Worm (Caenorhabditis elegans) whole organism, late embryonic: ENCODE data around the gene T21B10.4.
A peak's percentile ranks its signal among the peaks of the same experiment; 100 is the strongest.

Experiments used
- C08G9.2 ChIP-seq: sonication (generic microtip); optimal IDR thresholded peaks from 2 replicates; lab custom pipeline; 2016; ENCODE audit warnings: mild to moderate bottlenecking, missing genetic modification characterization, moderate library complexity, missing compliant biosample characterization
- C38D4.7 ChIP-seq: fragments of 200-800 bp; sonication (Bioruptor generic); optimal IDR thresholded peaks from 2 replicates; lab custom pipeline; 2018; ENCODE audit warnings: mild to moderate bottlenecking, missing genetic modification characterization, moderate library complexity, missing compliant biosample characterization
- K09A11.1 ChIP-seq: sonication (generic microtip); optimal IDR thresholded peaks from 2 replicates; lab custom pipeline; 2017; ENCODE audit warnings: antibody characterized with exemption, mild to moderate bottlenecking, missing genetic modification characterization, missing compliant biosample characterization; ENCODE audit not compliant: insufficient read depth
- Y22D7AL.16 ChIP-seq: sonication (generic microtip); optimal IDR thresholded peaks from 2 replicates; lab custom pipeline; 2016; ENCODE audit warnings: missing genetic modification characterization, missing compliant biosample characterization
- ahr-1 ChIP-seq: sonication (generic microtip); optimal IDR thresholded peaks from 2 replicates; lab custom pipeline; 2016; ENCODE audit warnings: missing genetic modification characterization, missing compliant biosample characterization
- ama-1 ChIP-seq: fragments of 150-350 bp; optimal IDR thresholded peaks from 2 replicates; lab custom pipeline; 2014
- ceh-14 ChIP-seq: sonication (generic microtip); optimal IDR thresholded peaks from 2 replicates; lab custom pipeline; 2016; ENCODE audit warnings: missing genotype, missing genetic modification characterization, missing compliant biosample characterization
- ceh-18 ChIP-seq: sonication (generic microtip); optimal IDR thresholded peaks from 2 replicates; lab custom pipeline; 2016; ENCODE audit warnings: missing genetic modification characterization, missing compliant biosample characterization
- ceh-19 ChIP-seq: fragments of 200-800 bp; sonication (Bioruptor generic); optimal IDR thresholded peaks from 2 replicates; lab custom pipeline; 2018; ENCODE audit warnings: mild to moderate bottlenecking, missing genetic modification characterization, missing compliant biosample characterization
- ceh-2 ChIP-seq: sonication (generic microtip); optimal IDR thresholded peaks from 2 replicates; lab custom pipeline; 2016; ENCODE audit warnings: missing genotype, missing genetic modification characterization, missing compliant biosample characterization
- ceh-24 ChIP-seq: sonication (generic microtip); optimal IDR thresholded peaks from 2 replicates; lab custom pipeline; 2016; ENCODE audit warnings: mild to moderate bottlenecking, missing genetic modification characterization, missing compliant biosample characterization
- ceh-30 ChIP-seq: fragments of 150-350 bp; optimal IDR thresholded peaks from 2 replicates; lab custom pipeline; 2014; ENCODE audit warnings: missing biosample characterization, missing genetic modification characterization
- ceh-31 ChIP-seq: sonication (generic microtip); optimal IDR thresholded peaks from 2 replicates; lab custom pipeline; 2016; ENCODE audit warnings: missing genetic modification characterization, missing compliant biosample characterization
- ceh-34 ChIP-seq: sonication (generic microtip); optimal IDR thresholded peaks from 2 replicates; lab custom pipeline; 2016; ENCODE audit warnings: mild to moderate bottlenecking, missing genetic modification characterization, missing compliant biosample characterization
- ceh-45 ChIP-seq: fragments of 200-800 bp; sonication (Bioruptor generic); IDR thresholded peaks from 2 replicates; pipeline ENCODE4 v1.3.6; 2022; ENCODE audit warnings: missing genetic modification reagents, missing genetic modification characterization, missing compliant biosample characterization
- ceh-48 ChIP-seq: sonication (generic microtip); optimal IDR thresholded peaks from 2 replicates; lab custom pipeline; 2016; ENCODE audit warnings: missing genetic modification characterization, inconsistent platforms, missing compliant biosample characterization
- ceh-6 ChIP-seq: fragments of 200-800 bp; sonication (Bioruptor generic); optimal IDR thresholded peaks from 2 replicates; lab custom pipeline; 2018; ENCODE audit warnings: mild to moderate bottlenecking, missing genetic modification characterization, missing compliant biosample characterization
- che-1 ChIP-seq: sonication (generic microtip); optimal IDR thresholded peaks from 2 replicates; lab custom pipeline; 2016; ENCODE audit warnings: mild to moderate bottlenecking, missing genetic modification characterization, missing compliant biosample characterization
- dmd-4 ChIP-seq: sonication (generic microtip); optimal IDR thresholded peaks from 2 replicates; lab custom pipeline; 2016; ENCODE audit warnings: borderline replicate concordance, missing genetic modification characterization, missing compliant biosample characterization
- dve-1 ChIP-seq: sonication (generic microtip); optimal IDR thresholded peaks from 2 replicates; lab custom pipeline; 2017; ENCODE audit warnings: antibody characterized with exemption, mild to moderate bottlenecking, missing genetic modification characterization, missing compliant biosample characterization
- ets-4 ChIP-seq: sonication (generic microtip); optimal IDR thresholded peaks from 2 replicates; lab custom pipeline; 2016; ENCODE audit warnings: missing genetic modification characterization, missing compliant biosample characterization
- fkh-10 ChIP-seq: fragments of 150-350 bp; optimal IDR thresholded peaks from 2 replicates; lab custom pipeline; 2014; ENCODE audit warnings: missing biosample characterization, missing genetic modification reagents, missing genetic modification characterization
- lim-6 ChIP-seq: sonication (generic microtip); optimal IDR thresholded peaks from 2 replicates; lab custom pipeline; 2016; ENCODE audit warnings: missing genetic modification characterization, missing compliant biosample characterization
- lin-11 ChIP-seq: fragments of 200-800 bp; sonication (Bioruptor generic); optimal IDR thresholded peaks from 2 replicates; lab custom pipeline; 2018; ENCODE audit warnings: mild to moderate bottlenecking, missing genetic modification characterization, missing compliant biosample characterization
- madf-2 ChIP-seq: sonication (generic microtip); optimal IDR thresholded peaks from 2 replicates; lab custom pipeline; 2017; ENCODE audit warnings: missing genetic modification characterization, missing compliant biosample characterization
- mec-3 ChIP-seq: sonication (generic microtip); optimal IDR thresholded peaks from 2 replicates; lab custom pipeline; 2016; ENCODE audit warnings: borderline replicate concordance, missing genetic modification characterization, missing compliant biosample characterization
- nfya-1 ChIP-seq: sonication (generic microtip); optimal IDR thresholded peaks from 2 replicates; lab custom pipeline; 2017; ENCODE audit warnings: missing genetic modification characterization, mild to moderate bottlenecking, missing compliant biosample characterization, antibody characterized with exemption, moderate library complexity
- nhr-232 ChIP-seq: sonication (generic microtip); optimal IDR thresholded peaks from 2 replicates; lab custom pipeline; 2016; ENCODE audit warnings: missing genetic modification characterization, missing compliant biosample characterization
- odd-2 ChIP-seq: sonication (generic microtip); optimal IDR thresholded peaks from 2 replicates; lab custom pipeline; 2017; ENCODE audit warnings: antibody characterized with exemption, mild to moderate bottlenecking, missing genetic modification characterization, missing compliant biosample characterization
- pag-3 ChIP-seq: sonication (generic microtip); optimal IDR thresholded peaks from 2 replicates; lab custom pipeline; 2016; ENCODE audit warnings: missing compliant biosample characterization, missing genetic modification characterization, borderline replicate concordance
- pat-9 ChIP-seq: fragments of 200-800 bp; sonication (Bioruptor generic); optimal IDR thresholded peaks from 2 replicates; lab custom pipeline; 2018; ENCODE audit warnings: mild to moderate bottlenecking, missing genetic modification characterization, moderate library complexity, missing compliant biosample characterization
- pros-1 ChIP-seq: fragments of 150-350 bp; optimal IDR thresholded peaks from 2 replicates; lab custom pipeline; 2014; ENCODE audit warnings: missing biosample characterization, missing genetic modification reagents, missing genetic modification characterization
- ref-2 ChIP-seq: sonication (generic microtip); optimal IDR thresholded peaks from 2 replicates; lab custom pipeline; 2016; ENCODE audit warnings: missing genetic modification characterization, missing compliant biosample characterization
- sox-4 ChIP-seq: sonication (generic microtip); optimal IDR thresholded peaks from 2 replicates; lab custom pipeline; 2017; ENCODE audit warnings: mild to moderate bottlenecking, missing genetic modification characterization, inconsistent platforms, missing compliant biosample characterization
- syd-9 ChIP-seq: sonication (generic microtip); optimal IDR thresholded peaks from 2 replicates; lab custom pipeline; 2016; ENCODE audit warnings: mild to moderate bottlenecking, missing genetic modification characterization, moderate library complexity, missing compliant biosample characterization
- tbx-2 ChIP-seq: sonication (generic microtip); optimal IDR thresholded peaks from 2 replicates; lab custom pipeline; 2016; ENCODE audit warnings: missing genetic modification characterization, missing compliant biosample characterization
- tbx-7 ChIP-seq: sonication (generic microtip); optimal IDR thresholded peaks from 2 replicates; lab custom pipeline; 2016; ENCODE audit warnings: missing genotype, missing genetic modification characterization, missing compliant biosample characterization
- ttx-3 ChIP-seq: sonication (generic microtip); optimal IDR thresholded peaks from 2 replicates; lab custom pipeline; 2016; ENCODE audit warnings: missing genetic modification reagents, missing genetic modification characterization, missing compliant biosample characterization
- unc-3 ChIP-seq, 2 experiments: fragments of 200-800 bp in 1 of 2; sonication (Bioruptor generic) in 1 of 2; sonication (generic microtip) in 1 of 2; conservative IDR thresholded peaks in 1 of 2; optimal IDR thresholded peaks in 1 of 2; 2 replicates each; pipeline versions ENCODE4 v1.3.6 to Lab custom; 2016 to 2022; ENCODE audit warnings: missing compliant biosample characterization in 2 of 2, missing genetic modification characterization in 2 of 2, missing genetic modification reagents in 1 of 2
- unc-42 ChIP-seq: sonication (generic microtip); optimal IDR thresholded peaks from 2 replicates; lab custom pipeline; 2016; ENCODE audit warnings: missing genotype, missing genetic modification characterization, missing compliant biosample characterization
- unc-55 ChIP-seq: sonication (generic microtip); optimal IDR thresholded peaks from 2 replicates; lab custom pipeline; 2017; ENCODE audit warnings: missing biosample characterization, missing genetic modification reagents, missing genetic modification characterization
- unc-86 ChIP-seq: sonication (generic microtip); optimal IDR thresholded peaks from 2 replicates; lab custom pipeline; 2016; ENCODE audit warnings: missing genetic modification characterization, missing compliant biosample characterization
- zip-5 ChIP-seq: sonication (generic microtip); optimal IDR thresholded peaks from 2 replicates; lab custom pipeline; 2016; ENCODE audit warnings: missing genetic modification characterization, missing compliant biosample characterization
- ztf-16 ChIP-seq: sonication (generic microtip); optimal IDR thresholded peaks from 2 replicates; lab custom pipeline; 2017; ENCODE audit warnings: missing genetic modification characterization, missing compliant biosample characterization

Gene T21B10.4

DNA sequence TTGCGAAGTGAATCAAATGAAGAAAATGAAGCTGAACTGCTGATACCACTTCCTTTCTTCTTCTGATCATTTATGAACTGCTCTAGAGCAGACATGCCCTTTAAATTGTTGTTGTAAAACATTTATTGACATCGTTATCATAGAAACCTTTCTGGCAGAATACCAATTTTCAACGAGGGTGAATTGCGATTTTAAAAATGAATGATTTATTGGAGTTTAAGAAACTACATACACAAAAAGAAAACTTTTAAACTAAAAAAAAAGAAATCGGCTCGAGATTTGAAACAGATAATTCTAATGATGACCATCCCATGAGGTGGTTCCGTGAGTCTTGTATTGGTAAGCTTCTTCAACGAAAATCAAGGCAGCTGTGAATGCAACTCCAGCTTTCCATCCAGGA, 23.4 kb downstream of the T21B10.4 start, which contains the start of gene sftd-3:
sftd-3 (minus strand) TSS at position 101 of the 400 bp plus-strand sequence.
- TF ChIP-seq dve-1 (tag; lab: Kevin White, UChicago) (no peak), ahr-1 (tag; lab: Kevin White, UChicago) (no peak), ceh-19 (GFP tag; lab: Kevin White, UChicago) (no peak), C08G9.2 (tag; lab: Kevin White, UChicago) (no peak), pag-3 (tag; lab: Kevin White, UChicago) (no peak), sox-4 (tag; lab: Kevin White, UChicago) (no peak), ceh-24 (no peak), ceh-31 (no peak), ceh-48 (no peak), dmd-4 (no peak), ceh-34 (no peak), madf-2 (tag; lab: Kevin White, UChicago) (no peak)

DNA sequence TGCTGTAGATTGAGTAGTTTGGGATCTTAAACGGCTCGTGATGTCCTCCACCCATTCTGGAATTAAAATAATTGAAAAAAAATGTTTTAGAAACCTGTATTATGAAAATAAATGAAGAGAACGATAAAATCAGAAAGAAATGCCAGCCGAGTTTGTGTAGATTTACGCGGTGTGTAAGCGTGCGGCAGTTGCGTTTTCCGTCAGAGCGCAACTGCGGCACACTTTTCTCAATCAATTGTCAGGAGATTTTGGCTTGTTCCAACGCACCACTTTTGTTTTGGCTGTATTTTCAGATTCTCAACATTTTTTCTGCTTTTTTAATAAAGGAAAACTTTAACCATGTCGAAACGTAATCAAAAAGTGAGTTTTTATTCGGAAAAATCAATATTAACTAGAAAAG, 24.1 kb downstream of the T21B10.4 start, which contains the start of the genes ndub-3 and C18E9.2:
ndub-3 (minus strand) TSS at position 56 of the 400 bp plus-strand sequence.
C18E9.2 (plus strand) TSS at position 172 of the 400 bp plus-strand sequence.
- TF ChIP-seq ttx-3 (tag; lab: Kevin White, UChicago) (peak; percentile 14), fkh-10 (GFP tag; lab: Kevin White, UChicago) (no peak)
- TF ChIP-seq, all 69 proteins: peak for 1

DNA sequence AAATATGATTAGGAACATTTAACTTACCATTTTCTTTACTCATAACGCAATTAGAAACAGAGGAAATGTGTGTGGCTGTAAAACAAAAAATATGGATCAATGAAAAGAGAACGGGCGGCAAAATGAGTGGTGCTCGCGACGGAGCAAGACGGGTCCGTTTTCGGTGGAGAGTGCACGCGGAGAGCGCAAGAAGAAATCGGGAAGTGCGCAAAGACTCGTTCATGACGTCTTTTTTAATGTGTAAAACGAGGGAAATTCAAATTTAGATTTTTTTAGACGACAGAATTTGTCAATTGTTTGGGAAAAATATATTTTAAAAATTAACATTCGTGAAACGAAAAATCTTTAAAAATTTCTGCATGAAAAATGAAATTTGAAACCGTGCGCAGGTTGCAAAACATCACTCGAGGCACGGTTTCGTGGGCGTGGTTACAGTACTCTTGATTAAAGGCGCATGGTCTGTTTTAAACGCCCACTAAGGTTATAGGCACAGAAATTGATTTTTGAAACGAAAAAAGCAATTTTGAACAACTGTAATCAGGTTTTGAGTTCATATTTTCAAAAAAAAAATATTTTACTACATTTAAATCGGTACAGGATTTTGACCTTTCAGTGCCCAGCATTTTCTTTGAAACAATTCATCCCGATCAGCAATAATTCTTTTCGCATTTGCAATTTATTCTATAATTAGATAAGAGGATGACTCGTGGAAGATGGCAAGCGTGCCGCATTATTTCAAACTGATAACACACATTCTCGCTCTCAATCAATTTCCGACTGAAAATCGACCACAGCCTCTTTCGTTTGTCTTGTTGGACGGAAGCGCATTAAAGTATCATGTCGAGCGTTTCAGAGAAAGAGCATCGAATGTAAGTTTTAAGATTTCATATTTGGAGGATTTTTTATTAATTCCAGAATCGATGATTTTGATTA, 28.8 kb downstream of the T21B10.4 start, which contains the start of the genes szy-20 and C18E9.5:
szy-20 (minus strand) TSS at position 83 of the 933 bp plus-strand sequence.
C18E9.5 (plus strand) TSS at position 730 of the 933 bp plus-strand sequence.
- TF ChIP-seq ceh-31, result peak; percentile 76
- TF ChIP-seq Y22D7AL.16 (tag; lab: Kevin White, UChicago), result no peak
- no peak for TF ChIP-seq odd-2 (tag; lab: Kevin White, UChicago)
- TF ChIP-seq ama-1 (lab: Kevin White, UChicago), result no peak
- peak; percentile 34 for TF ChIP-seq syd-9
- peak; percentile 24 for TF ChIP-seq ceh-2 (tag; lab: Kevin White, UChicago)
- TF ChIP-seq C38D4.7 (GFP tag; lab: Kevin White, UChicago), result no peak
- TF ChIP-seq ceh-48, result peak; percentile 24
- TF ChIP-seq lim-6 (tag; lab: Kevin White, UChicago), result no peak
- peak; percentile 67 for TF ChIP-seq nfya-1
- TF ChIP-seq ceh-30, result no peak
- TF ChIP-seq tbx-2 (tag; lab: Kevin White, UChicago), result peak; percentile 28
- peak; percentile 1 for TF ChIP-seq K09A11.1
- no peak for TF ChIP-seq pat-9 (tag; lab: Kevin White, UChicago)
- peak; percentile 14 for TF ChIP-seq tbx-7 (tag; lab: Kevin White, UChicago)
- peak; percentile 19 for TF ChIP-seq zip-5
- TF ChIP-seq madf-2 (tag; lab: Kevin White, UChicago), result peak; percentile 8
- TF ChIP-seq dve-1 (tag; lab: Kevin White, UChicago), result peak; percentile 28
- no peak for TF ChIP-seq unc-55 (GFP tag; lab: Kevin White, UChicago)
- peak; percentile 0 for TF ChIP-seq nhr-232 (tag; lab: Kevin White, UChicago)
- TF ChIP-seq unc-42 (tag; lab: Kevin White, UChicago), result peak; percentile 67
- TF ChIP-seq pros-1, result no peak
- no peak for TF ChIP-seq lin-11 (tag; lab: Kevin White, UChicago)
- TF ChIP-seq ceh-14 (tag; lab: Kevin White, UChicago), result peak; percentile 38
- TF ChIP-seq unc-3 (GFP tag; conservative IDR thresholded peaks at IDR 0.05; lab: Robert Waterston, UW), result no peak
- TF ChIP-seq unc-3 (tag; optimal IDR thresholded peaks at IDR 0.05; lab: Kevin White, UChicago), result peak; percentile 48
- peak; percentile 62 for TF ChIP-seq ref-2 (tag; lab: Kevin White, UChicago)
- no peak for TF ChIP-seq C08G9.2 (tag; lab: Kevin White, UChicago)
- no peak for TF ChIP-seq ets-4
- TF ChIP-seq unc-86 (tag; lab: Kevin White, UChicago), result peak; percentile 35
- no peak for TF ChIP-seq ceh-45 (GFP tag; lab: Robert Waterston, UW)
- no peak for TF ChIP-seq ztf-16 (tag; lab: Kevin White, UChicago)
- TF ChIP-seq ceh-18 (tag; lab: Kevin White, UChicago), result peak; percentile 47
- no peak for TF ChIP-seq ceh-6 (GFP tag; lab: Kevin White, UChicago)
- no peak for TF ChIP-seq mec-3
- no peak for TF ChIP-seq che-1 (tag; lab: Kevin White, UChicago)
- no peak for TF ChIP-seq ahr-1 (tag; lab: Kevin White, UChicago)
- TF ChIP-seq sox-4 (tag; lab: Kevin White, UChicago), result no peak
- peak; percentile 66 for TF ChIP-seq ceh-34
